Worm (Caenorhabditis elegans) whole organism, young adult: ENCODE results near the gene tdpo-1.

Experiments
- F39B2.1 ChIP-seq: fragments of 200-800 bp; sonication (Bioruptor generic); IDR thresholded peaks from 2 replicates; pipeline ENCODE4 v1.3.6; 2022; ENCODE audit warnings: missing genetic modification reagents, missing genetic modification characterization, missing compliant biosample characterization
- K12H6.12 ChIP-seq: fragments of 200-800 bp; sonication (Bioruptor generic); optimal IDR thresholded peaks from 2 replicates; lab custom pipeline; 2018; ENCODE audit warnings: mild to moderate bottlenecking, missing genetic modification characterization, missing compliant biosample characterization
- egl-44 ChIP-seq: fragments of 200-800 bp; sonication (Bioruptor generic); IDR thresholded peaks from 2 replicates; pipeline ENCODE4 v1.3.6; 2022; ENCODE audit warnings: missing genetic modification reagents, missing genetic modification characterization, missing compliant biosample characterization
- snpc-4 ChIP-seq, 5 experiments: fragments of 150-350 bp in 1 of 5; sonication (generic microtip) in 4 of 5; optimal IDR thresholded peaks; 2 replicates each; lab custom pipeline; 2014 to 2018; ENCODE audit warnings: missing genetic modification characterization in 5 of 5, missing biosample characterization in 3 of 5, antibody characterized with exemption in 2 of 5, mild to moderate bottlenecking in 2 of 5, missing compliant biosample characterization in 2 of 5, missing genotype in 2 of 5, moderate library complexity in 2 of 5, missing genetic modification reagents in 1 of 5
- somi-1 ChIP-seq: fragments of 200-800 bp; sonication (Bioruptor generic); optimal IDR thresholded peaks from 2 replicates; lab custom pipeline; 2018; ENCODE audit warnings: mild to moderate bottlenecking, missing genetic modification characterization, missing compliant biosample characterization
- tbp1 ChIP-seq: fragments of 200-800 bp; sonication (Bioruptor generic); optimal IDR thresholded peaks from 2 replicates; lab custom pipeline; 2018; ENCODE audit warnings: mild to moderate bottlenecking, missing genetic modification characterization, missing compliant biosample characterization
- zim-3 ChIP-seq: sonication (generic microtip); optimal IDR thresholded peaks from 2 replicates; lab custom pipeline; 2017; ENCODE audit warnings: mild to moderate bottlenecking, missing genetic modification characterization, moderate library complexity, missing compliant biosample characterization

DNA sequence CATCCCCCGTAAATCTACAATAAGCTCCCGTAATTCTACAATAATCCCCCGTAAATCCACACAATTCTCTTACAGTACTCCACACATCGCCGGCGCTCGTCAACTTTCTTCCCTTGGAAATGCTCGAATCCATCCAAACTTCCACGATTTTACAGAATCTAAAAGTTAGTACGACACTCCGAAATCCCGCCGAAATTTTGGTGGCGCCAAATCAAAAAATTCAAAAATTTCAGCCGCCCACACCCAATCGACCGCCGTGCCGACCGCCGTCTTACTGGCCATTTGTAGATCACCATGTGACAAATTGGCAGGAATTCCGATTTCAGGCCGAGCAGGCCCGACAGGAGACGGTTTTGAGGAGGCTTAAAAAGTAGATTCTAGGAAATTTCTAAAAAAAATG, 7.3 kb upstream of the tdpo-1 start:
- TF ChIP-seq somi-1 = no peak
- no peak for TF ChIP-seq tbp1
- TF ChIP-seq snpc-4 (GFP tag; optimal IDR thresholded peaks at IDR 0.05; lab: Kevin White, UChicago) = no peak
- TF ChIP-seq snpc-4 (tag; optimal IDR thresholded peaks at IDR 0.05; lab: Kevin White, UChicago) = no peak
- no peak for TF ChIP-seq K12H6.12 (tag; lab: Kevin White, UChicago)
- TF ChIP-seq egl-44 (GFP tag; lab: Robert Waterston, UW) = no peak
- no peak for TF ChIP-seq zim-3 (tag; lab: Kevin White, UChicago)
- TF ChIP-seq F39B2.1 (GFP tag; lab: Robert Waterston, UW) = no peak
